Fruit fly (Drosophila melanogaster) Kc167 (cell line): ENCODE measurements around the gene CG9259.

ENCODE experiments used
- Myc ChIP-seq: fragments of >200 bp; optimal IDR thresholded peaks from 2 replicates; lab custom pipeline; 2017; ENCODE audit warnings: missing external identifiers
- Sin3A ChIP-seq: fragments of >200 bp; optimal IDR thresholded peaks from 2 replicates; lab custom pipeline; 2018; ENCODE audit warnings: missing external identifiers
- h ChIP-seq: fragments of >200 bp; optimal IDR thresholded peaks from 3 replicates; lab custom pipeline; 2018; ENCODE audit warnings: missing external identifiers
- insv ChIP-seq: fragments of >200 bp; optimal IDR thresholded peaks from 3 replicates; lab custom pipeline; 2018; ENCODE audit warnings: missing external identifiers
- psq ChIP-seq: fragments of >200 bp; optimal IDR thresholded peaks from 2 replicates; lab custom pipeline; 2017; ENCODE audit warnings: missing external identifiers
- ttk ChIP-seq: sonication (Bioruptor generic); optimal IDR thresholded peaks from 2 replicates; lab custom pipeline; 2017; ENCODE audit warnings: missing external identifiers

Gene CG9259

dm6 chr2L:21071435-21071834, 17.7 kb upstream of the CG9259 start, which contains the start of gene CG9265:
CG9265 (minus strand) TSS chr2L:21071502.
- TF ChIP-seq Myc (lab: Kevin White, UChicago), result no peak
- no peak for TF ChIP-seq h
- TF ChIP-seq Sin3A (lab: Kevin White, UChicago), result no peak
- no peak for TF ChIP-seq insv (lab: Kevin White, UChicago)
- no peak for TF ChIP-seq ttk
- TF ChIP-seq psq (lab: Kevin White, UChicago), result no peak

- no peak for TF ChIP-seq h
- no peak for TF ChIP-seq Sin3A (lab: Kevin White, UChicago)
- no peak for TF ChIP-seq insv (lab: Kevin White, UChicago)
- no peak for TF ChIP-seq Myc (lab: Kevin White, UChicago)
- no peak for TF ChIP-seq ttk
- TF ChIP-seq psq (lab: Kevin White, UChicago), result no peak
These were observed 16.8 kb upstream of the CG9259 start for dm6 chr2L:21072389-21072788.

dm6 chr2L:21073300-21073699, 15.9 kb upstream of the CG9259 start:
- TF ChIP-seq insv (lab: Kevin White, UChicago), result no peak
- TF ChIP-seq psq (lab: Kevin White, UChicago), result no peak
- no peak for TF ChIP-seq Myc (lab: Kevin White, UChicago)
- no peak for TF ChIP-seq h
- no peak for TF ChIP-seq ttk
- no peak for TF ChIP-seq Sin3A (lab: Kevin White, UChicago)

DNA sequence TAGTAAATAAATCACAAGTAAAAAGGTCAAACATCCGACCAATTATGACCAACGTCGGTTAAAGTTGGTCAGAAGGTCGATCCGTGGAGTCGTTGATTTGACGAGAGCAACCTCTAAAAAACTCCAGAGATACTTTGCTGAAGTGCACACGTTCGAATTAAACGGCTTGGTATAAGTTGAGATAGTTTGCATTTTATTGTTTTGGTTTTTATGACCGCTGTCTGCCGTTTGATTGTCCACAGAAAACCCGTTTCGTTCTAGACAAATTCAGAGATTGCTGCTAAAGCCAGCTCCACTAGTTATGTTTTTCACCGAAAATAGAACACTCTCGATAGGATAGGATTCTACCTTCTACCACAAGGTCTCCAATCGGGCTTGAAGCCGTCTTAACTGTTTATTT, 15.4 kb upstream of the CG9259 start:
- no peak for TF ChIP-seq insv (lab: Kevin White, UChicago)
- no peak for TF ChIP-seq Sin3A (lab: Kevin White, UChicago)
- TF ChIP-seq h, result no peak

- TF ChIP-seq Myc (lab: Kevin White, UChicago) (no peak), psq (lab: Kevin White, UChicago) (no peak), ttk (no peak), Sin3A (lab: Kevin White, UChicago) (no peak), insv (lab: Kevin White, UChicago) (no peak), h (no peak)
These were observed 14.1 kb upstream of the CG9259 start, which contains the start of gene tadr for dm6 chr2L:21075105-21075504. tadr (plus strand) TSS chr2L:21075405.

DNA sequence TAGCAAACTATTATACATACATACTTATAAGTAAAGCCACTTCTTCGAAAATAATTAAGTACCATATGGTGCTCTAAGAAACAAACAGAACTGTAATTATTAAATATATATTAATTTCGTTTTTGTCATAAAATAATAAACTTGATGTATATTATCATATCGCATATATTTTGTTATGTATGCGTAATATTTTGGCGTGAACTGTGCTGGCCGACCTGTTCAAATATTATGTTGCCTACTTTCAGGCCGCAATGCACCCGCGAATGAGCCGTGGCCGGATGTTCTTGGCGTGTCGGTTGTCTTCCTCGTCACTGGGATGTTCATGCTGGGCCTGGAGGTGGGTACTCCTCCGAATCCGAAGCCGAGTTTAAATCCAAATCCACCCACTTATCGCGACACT, 11.3 kb upstream of the CG9259 start:
- TF ChIP-seq psq (lab: Kevin White, UChicago) (no peak), h (no peak), ttk (no peak), Sin3A (lab: Kevin White, UChicago) (no peak), insv (lab: Kevin White, UChicago) (no peak), Myc (lab: Kevin White, UChicago) (no peak)

DNA sequence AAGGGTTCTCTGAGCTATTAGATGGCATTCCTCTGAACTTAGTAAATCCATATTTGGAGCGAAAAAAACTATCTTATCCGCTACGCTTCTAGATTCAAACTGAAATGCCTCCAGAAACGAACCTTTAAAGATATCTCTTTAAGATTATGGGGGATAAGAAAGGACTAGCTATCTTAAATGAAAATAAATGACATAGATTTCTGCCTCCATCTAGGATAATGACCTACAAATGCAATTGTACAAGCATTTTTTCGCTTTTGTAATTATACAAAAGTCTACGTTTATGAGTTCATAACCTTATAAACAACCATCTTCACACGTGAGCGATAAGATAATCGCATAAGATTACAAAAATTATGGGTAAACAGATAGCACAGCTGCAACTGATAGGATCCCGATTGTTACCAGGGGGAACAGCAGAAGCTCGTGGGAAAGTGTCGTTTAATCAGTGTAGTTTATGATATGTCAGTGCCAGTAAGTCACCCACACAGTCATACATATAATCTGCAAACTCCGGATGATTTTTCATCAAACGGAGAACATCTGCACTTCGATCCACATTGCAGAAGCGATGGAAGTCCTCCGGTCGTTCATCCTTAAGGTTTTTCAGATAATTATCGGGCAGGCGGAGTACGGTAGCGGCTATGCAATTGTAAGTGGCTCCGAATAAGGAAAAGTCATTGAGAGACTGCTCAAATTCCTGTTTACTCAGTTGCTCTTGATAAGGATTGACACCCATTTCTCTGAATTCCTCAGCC, 6.6 kb upstream of the CG9259 start, which contains the start of gene CG33511:
CG33511 (minus strand) TSS at position 51 of the 758 bp plus-strand sequence.
- TF ChIP-seq Sin3A (lab: Kevin White, UChicago), result no peak
- TF ChIP-seq insv (lab: Kevin White, UChicago), result no peak
- no peak for TF ChIP-seq Myc (lab: Kevin White, UChicago)
- no peak for TF ChIP-seq psq (lab: Kevin White, UChicago)
- TF ChIP-seq h, result no peak

DNA sequence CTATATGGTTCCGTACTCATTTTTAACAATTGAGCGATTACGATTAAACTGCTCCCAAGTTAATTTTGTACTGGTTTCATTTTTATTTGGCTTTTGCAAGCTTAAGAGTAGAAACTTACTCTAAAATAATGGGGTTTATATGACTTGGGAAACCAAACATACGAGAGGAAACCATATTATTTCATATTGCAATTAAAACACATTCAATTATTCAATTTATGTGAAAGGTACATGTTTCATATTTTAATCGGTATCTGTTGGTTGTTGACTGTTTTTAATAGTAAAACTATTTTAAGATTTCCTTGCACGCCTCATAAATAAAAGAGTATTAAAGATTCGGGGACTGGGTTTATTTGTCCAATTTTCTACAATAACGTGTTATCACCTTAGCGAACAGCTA, 4.9 kb upstream of the CG9259 start, which contains the start of gene CG33510:
CG33510 (minus strand) TSS at position 59 of the 400 bp plus-strand sequence.
- TF ChIP-seq insv (lab: Kevin White, UChicago) (no peak), h (no peak), Myc (lab: Kevin White, UChicago) (no peak), ttk (no peak), Sin3A (lab: Kevin White, UChicago) (no peak), psq (lab: Kevin White, UChicago) (no peak)

dm6 chr2L:21086406-21086805, 2.8 kb upstream of the CG9259 start, which contains the start of gene CG33509:
CG33509 (minus strand) TSS chr2L:21086506.
- TF ChIP-seq Myc (lab: Kevin White, UChicago) (no peak), h (no peak), psq (lab: Kevin White, UChicago) (no peak), insv (lab: Kevin White, UChicago) (no peak), ttk (no peak)

DNA sequence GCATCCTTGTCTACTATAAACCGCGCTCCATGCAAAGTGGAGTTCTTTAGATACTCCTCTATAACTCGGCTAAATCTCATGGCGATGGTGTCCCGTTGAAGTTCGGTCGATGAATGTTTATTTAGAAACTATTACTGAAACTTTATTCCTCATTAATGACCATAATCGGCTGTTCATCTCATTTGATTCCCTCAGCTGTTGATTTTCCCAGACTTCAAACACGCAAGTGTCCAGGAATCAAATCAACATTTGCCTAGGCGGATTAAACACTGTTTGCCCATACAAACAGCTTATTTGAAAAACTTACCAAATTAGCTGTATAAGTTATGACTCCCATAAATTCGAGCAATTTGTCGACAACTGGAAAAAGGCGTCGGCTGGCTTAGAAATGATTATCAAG, 524 bp upstream of the CG9259 start, which contains the start of gene ppk13:
ppk13 (minus strand) TSS at position 101 of the 400 bp plus-strand sequence.
- TF ChIP-seq insv (lab: Kevin White, UChicago) (no peak), psq (lab: Kevin White, UChicago) (no peak), Sin3A (lab: Kevin White, UChicago) (no peak), h (no peak), Myc (lab: Kevin White, UChicago) (no peak), ttk (no peak)

DNA sequence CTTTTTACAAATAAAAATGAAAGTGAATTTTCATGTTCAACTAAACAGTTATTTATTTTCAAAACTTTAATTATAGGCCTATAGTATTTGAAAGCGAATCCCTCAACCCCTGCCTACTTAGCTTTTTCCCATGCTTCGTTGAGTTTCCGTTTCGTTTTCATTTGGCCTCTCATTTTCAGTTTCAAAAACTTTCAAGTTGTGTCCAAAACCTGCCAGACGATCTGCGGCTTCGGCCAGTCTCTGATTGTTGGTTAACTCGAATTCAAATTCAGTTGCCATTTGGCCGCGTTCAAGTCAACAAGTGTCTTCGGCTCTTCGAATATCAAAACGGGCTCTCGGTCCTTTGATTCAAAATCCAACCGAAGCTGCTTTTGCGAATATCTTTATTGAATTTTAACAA, 1.8 kb downstream of the CG9259 start, which contains the start of gene CG14397:
CG14397 (plus strand) TSS at position 270 of the 400 bp plus-strand sequence.
- no peak for TF ChIP-seq Sin3A (lab: Kevin White, UChicago)
- TF ChIP-seq ttk, result no peak
- no peak for TF ChIP-seq psq (lab: Kevin White, UChicago)
- TF ChIP-seq insv (lab: Kevin White, UChicago), result no peak
- TF ChIP-seq Myc (lab: Kevin White, UChicago), result no peak
- no peak for TF ChIP-seq h

DNA sequence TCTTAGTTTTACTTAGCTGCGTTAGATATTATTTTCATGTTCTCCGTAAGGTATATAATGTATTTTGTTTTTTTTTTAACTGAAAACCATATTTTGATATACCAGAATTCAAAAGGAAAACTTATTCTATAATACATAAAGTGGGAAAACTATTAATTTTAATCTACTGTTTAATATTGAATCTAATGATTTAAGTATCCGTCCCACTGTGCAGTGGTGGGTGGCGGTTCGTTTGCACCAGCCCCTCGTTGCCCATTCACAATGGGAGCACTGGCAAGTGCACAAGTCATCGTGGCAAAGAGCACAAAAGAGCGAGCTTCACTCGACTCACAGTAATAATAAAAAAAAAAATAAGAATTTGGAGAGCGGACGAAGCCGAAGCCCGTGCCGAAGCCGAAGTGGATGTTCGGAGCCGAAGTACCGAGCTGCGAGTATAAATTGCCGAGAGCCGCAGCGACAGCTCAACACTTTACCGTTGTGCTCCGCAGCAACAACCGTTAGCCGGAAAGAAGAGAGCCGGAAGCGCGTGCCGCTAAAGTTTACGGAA, 7.3 kb downstream of the CG9259 start, which contains the start of gene CG34136:
CG34136 (plus strand) TSS at position 475 of the 547 bp plus-strand sequence.
- TF ChIP-seq ttk (no peak), insv (lab: Kevin White, UChicago) (no peak), h (no peak), Myc (lab: Kevin White, UChicago) (no peak), psq (lab: Kevin White, UChicago) (no peak), Sin3A (lab: Kevin White, UChicago) (no peak)
